Fruit fly (Drosophila melanogaster) Kc167 (cell line): ENCODE results near the gene CG14408.

ENCODE experiments used
- Myc ChIP-seq: fragments of >200 bp; optimal IDR thresholded peaks from 2 replicates; lab custom pipeline; 2017; ENCODE audit warnings: missing external identifiers
- Sin3A ChIP-seq: fragments of >200 bp; optimal IDR thresholded peaks from 2 replicates; lab custom pipeline; 2018; ENCODE audit warnings: missing external identifiers
- h ChIP-seq: fragments of >200 bp; optimal IDR thresholded peaks from 3 replicates; lab custom pipeline; 2018; ENCODE audit warnings: missing external identifiers
- insv ChIP-seq: fragments of >200 bp; optimal IDR thresholded peaks from 3 replicates; lab custom pipeline; 2018; ENCODE audit warnings: missing external identifiers
- psq ChIP-seq: fragments of >200 bp; optimal IDR thresholded peaks from 2 replicates; lab custom pipeline; 2017; ENCODE audit warnings: missing external identifiers
- ttk ChIP-seq: sonication (Bioruptor generic); optimal IDR thresholded peaks from 2 replicates; lab custom pipeline; 2017; ENCODE audit warnings: missing external identifiers

- TF ChIP-seq insv (no peak), h (lab: Kevin White, UChicago) (no peak), Sin3A (lab: Kevin White, UChicago) (no peak), Myc (lab: Kevin White, UChicago) (no peak), psq (no peak), ttk (lab: Kevin White, UChicago) (no peak)
Observed at dm6 chrX:14832562-14833303, 900 bp upstream of the CG14408 start, which contains the start of gene CG14411.
